Fruit fly (Drosophila melanogaster) whole organism, embryonic: Measurements from ENCODE around the gene CG34461.

Experiments
- Aef1 ChIP-seq: fragments of 200-800 bp; sonication (Bioruptor generic); IDR thresholded peaks from 3 replicates; pipeline ENCODE4 v1.3.6; 2022; ENCODE audit warnings: missing biosample characterization, missing genetic modification characterization
- CG1024 ChIP-seq: fragments of 200-800 bp; sonication (Bioruptor generic); IDR thresholded peaks from 2 replicates; pipeline ENCODE4 v1.3.6; 2022; ENCODE audit warnings: missing biosample characterization, missing genetic modification characterization
- CG10321 ChIP-seq: fragments of 200-800 bp; sonication (Bioruptor generic); IDR thresholded peaks from 2 replicates; pipeline ENCODE4 v1.3.6; 2022; ENCODE audit warnings: missing biosample characterization, missing genetic modification characterization
- CG10366 ChIP-seq: fragments of 200-800 bp; sonication (Bioruptor generic); IDR thresholded peaks from 2 replicates; pipeline ENCODE4 v1.3.6; 2022; ENCODE audit warnings: missing biosample characterization, missing genetic modification characterization
- CG10979 ChIP-seq: fragments of 200-800 bp; sonication (Bioruptor generic); optimal IDR thresholded peaks from 2 replicates; lab custom pipeline; 2018; ENCODE audit warnings: missing biosample characterization, mild to moderate bottlenecking, missing genetic modification characterization, moderate library complexity
- CG14710 ChIP-seq: fragments of 200-800 bp; sonication (Bioruptor generic); optimal IDR thresholded peaks from 3 replicates; lab custom pipeline; 2019; ENCODE audit warnings: missing biosample characterization, mild to moderate bottlenecking, missing genetic modification characterization, moderate library complexity
- CG14860 ChIP-seq: fragments of 200-800 bp; sonication (Bioruptor generic); IDR thresholded peaks from 3 replicates; pipeline ENCODE4 v1.3.6; 2022; ENCODE audit warnings: missing biosample characterization, missing genetic modification characterization; ENCODE audit not compliant: partially characterized antibody
- CG18262 ChIP-seq: fragments of 200-800 bp; optimal IDR thresholded peaks from 3 replicates; lab custom pipeline; 2019; ENCODE audit warnings: missing biosample characterization, mild to moderate bottlenecking, missing genetic modification characterization, moderate library complexity
- CG3065 ChIP-seq: fragments of 200-800 bp; sonication (Bioruptor generic); optimal IDR thresholded peaks from 2 replicates; lab custom pipeline; 2016; ENCODE audit warnings: missing biosample characterization, missing genetic modification characterization
- CG3726 ChIP-seq: fragments of 200-800 bp; sonication (Bioruptor generic); IDR thresholded peaks from 3 replicates; pipeline ENCODE4, ENCODE4 v1.3.6; 2022; ENCODE audit warnings: missing biosample characterization, missing genetic modification characterization
- CG4707 ChIP-seq: fragments of 200-800 bp; sonication (Bioruptor generic); optimal IDR thresholded peaks from 2 replicates; lab custom pipeline; 2018; ENCODE audit warnings: missing biosample characterization, mild to moderate bottlenecking, missing genetic modification characterization, moderate library complexity
- CG6689 ChIP-seq: fragments of 200-800 bp; sonication (Bioruptor generic); IDR thresholded peaks from 2 replicates; pipeline ENCODE4 v1.3.6; 2022; ENCODE audit warnings: missing biosample characterization, missing genetic modification characterization
- CG7271 ChIP-seq: fragments of 200-800 bp; sonication (Bioruptor generic); optimal IDR thresholded peaks from 2 replicates; lab custom pipeline; 2018; ENCODE audit warnings: missing biosample characterization, mild to moderate bottlenecking, missing genetic modification characterization, moderate library complexity
- CG7745 ChIP-seq: fragments of 200-800 bp; sonication (Bioruptor generic); optimal IDR thresholded peaks from 2 replicates; lab custom pipeline; 2018; ENCODE audit warnings: missing biosample characterization, mild to moderate bottlenecking, missing genetic modification characterization, moderate library complexity
- CG7928 ChIP-seq: fragments of 200-800 bp; sonication (Bioruptor generic); optimal IDR thresholded peaks from 2 replicates; lab custom pipeline; 2017; ENCODE audit warnings: missing biosample characterization, mild to moderate bottlenecking, missing genetic modification characterization
- CG8359 ChIP-seq: fragments of 200-800 bp; sonication (Bioruptor generic); optimal IDR thresholded peaks from 2 replicates; lab custom pipeline; 2017; ENCODE audit warnings: missing biosample characterization, mild to moderate bottlenecking, missing genetic modification characterization, borderline replicate concordance
- CG8924 ChIP-seq: fragments of 200-800 bp; optimal IDR thresholded peaks from 3 replicates; lab custom pipeline; 2019; ENCODE audit warnings: missing biosample characterization, mild to moderate bottlenecking, missing genetic modification characterization, moderate library complexity
- CG9727 ChIP-seq: fragments of 200-800 bp; sonication (Bioruptor generic); optimal IDR thresholded peaks from 3 replicates; lab custom pipeline; 2017; ENCODE audit warnings: missing biosample characterization, mild to moderate bottlenecking, missing genetic modification characterization
- CoRest ChIP-seq: fragments of 200-800 bp; sonication (Bioruptor generic); optimal IDR thresholded peaks from 3 replicates; lab custom pipeline; 2018; ENCODE audit warnings: missing biosample characterization, mild to moderate bottlenecking, missing genetic modification characterization, moderate library complexity
- D19A ChIP-seq: fragments of 200-800 bp; optimal IDR thresholded peaks from 3 replicates; lab custom pipeline; 2019; ENCODE audit warnings: missing biosample characterization, mild to moderate bottlenecking, missing genetic modification characterization, moderate library complexity
- Dip3 ChIP-seq: fragments of 200-800 bp; sonication (Bioruptor generic); optimal IDR thresholded peaks from 3 replicates; lab custom pipeline; 2016; ENCODE audit warnings: missing biosample characterization, missing genetic modification characterization
- Gug ChIP-seq: fragments of 200-800 bp; sonication (Bioruptor generic); IDR thresholded peaks from 4 replicates; pipeline ENCODE4 v1.3.6; 2022; ENCODE audit warnings: missing biosample characterization, missing genetic modification characterization
- HLHmδ ChIP-seq: fragments of 200-800 bp; sonication (Bioruptor generic); optimal IDR thresholded peaks from 2 replicates; lab custom pipeline; 2018; ENCODE audit warnings: missing biosample characterization, mild to moderate bottlenecking, missing genetic modification characterization, moderate library complexity
- HmgD ChIP-seq: fragments of 200-800 bp; sonication (Bioruptor generic); optimal IDR thresholded peaks from 3 replicates; lab custom pipeline; 2016; ENCODE audit warnings: missing biosample characterization, missing genetic modification characterization
- MTF-1 ChIP-seq: fragments of 200-800 bp; sonication (Bioruptor generic); optimal IDR thresholded peaks from 2 replicates; lab custom pipeline; 2018; ENCODE audit warnings: missing biosample characterization, mild to moderate bottlenecking, missing genetic modification characterization, borderline replicate concordance
- Side ChIP-seq: fragments of 200-800 bp; sonication (Bioruptor generic); optimal IDR thresholded peaks from 2 replicates; lab custom pipeline; 2016; ENCODE audit warnings: missing biosample characterization, missing genetic modification characterization
- Ssrp ChIP-seq: fragments of 200-800 bp; sonication (Bioruptor generic); optimal IDR thresholded peaks from 2 replicates; lab custom pipeline; 2018; ENCODE audit warnings: missing biosample characterization, mild to moderate bottlenecking, missing genetic modification characterization, moderate library complexity
- amos ChIP-seq: fragments of 200-800 bp; sonication (Bioruptor generic); IDR thresholded peaks from 2 replicates; pipeline ENCODE4 v1.3.6; 2022; ENCODE audit warnings: missing biosample characterization, missing genetic modification characterization; ENCODE audit not compliant: partially characterized antibody
- ato ChIP-seq: fragments of 200-800 bp; sonication (Bioruptor generic); IDR thresholded peaks from 2 replicates; pipeline ENCODE4 v1.3.6; 2022; ENCODE audit warnings: missing biosample characterization, missing genetic modification characterization; ENCODE audit not compliant: partially characterized antibody
- bsh ChIP-seq, 2 experiments: fragments of 200-800 bp; sonication (Bioruptor generic); optimal IDR thresholded peaks; 2 replicates each; lab custom pipeline; 2017 to 2018; ENCODE audit warnings: mild to moderate bottlenecking in 2 of 2, missing biosample characterization in 2 of 2, missing genetic modification characterization in 2 of 2, moderate library complexity in 1 of 2
- crp ChIP-seq, 2 experiments: fragments of 200-800 bp; sonication (Bioruptor generic); optimal IDR thresholded peaks; 2 replicates in 1 of 2; 3 replicates in 1 of 2; lab custom pipeline; 2017; ENCODE audit warnings: missing biosample characterization in 2 of 2, missing genetic modification characterization in 2 of 2, mild to moderate bottlenecking in 1 of 2, moderate library complexity in 1 of 2
- cwo ChIP-seq: fragments of 200-800 bp; sonication (Bioruptor generic); optimal IDR thresholded peaks from 3 replicates; lab custom pipeline; 2017; ENCODE audit warnings: missing biosample characterization, missing genetic modification characterization, mild to moderate bottlenecking, moderate library complexity, missing genetic modification reagents
- emc ChIP-seq: fragments of 200-800 bp; sonication (Bioruptor generic); optimal IDR thresholded peaks from 2 replicates; lab custom pipeline; 2016; ENCODE audit warnings: missing biosample characterization, missing genetic modification characterization
- exex ChIP-seq: fragments of 200-800 bp; sonication (Bioruptor generic); optimal IDR thresholded peaks from 4 replicates; lab custom pipeline; 2018; ENCODE audit warnings: missing biosample characterization, mild to moderate bottlenecking, missing genetic modification characterization, moderate library complexity
- fu2 ChIP-seq: fragments of 200-800 bp; sonication (Bioruptor generic); optimal IDR thresholded peaks from 2 replicates; lab custom pipeline; 2016; ENCODE audit warnings: missing biosample characterization, missing genetic modification characterization
- kay ChIP-seq: fragments of 200-800 bp; sonication (Bioruptor generic); optimal IDR thresholded peaks from 2 replicates; lab custom pipeline; 2016; ENCODE audit warnings: missing biosample characterization, missing genetic modification characterization
- lilli ChIP-seq: fragments of 200-800 bp; sonication (Bioruptor generic); optimal IDR thresholded peaks from 3 replicates; lab custom pipeline; 2016; ENCODE audit warnings: missing biosample characterization, missing genetic modification characterization
- nerfin-1 ChIP-seq: fragments of 200-800 bp; sonication (Bioruptor generic); optimal IDR thresholded peaks from 3 replicates; lab custom pipeline; 2019; ENCODE audit warnings: missing biosample characterization, mild to moderate bottlenecking, missing genetic modification characterization, moderate library complexity
- nerfin-2 ChIP-seq: fragments of 200-800 bp; sonication (Bioruptor generic); IDR thresholded peaks from 2 replicates; pipeline ENCODE4 v1.3.6; 2022; ENCODE audit warnings: missing biosample characterization, missing genetic modification characterization; ENCODE audit not compliant: partially characterized antibody
- org-1 ChIP-seq: fragments of 200-800 bp; sonication (Bioruptor generic); optimal IDR thresholded peaks from 2 replicates; lab custom pipeline; 2017; ENCODE audit warnings: missing biosample characterization, missing genetic modification characterization
- sc ChIP-seq, 3 experiments: fragments of >200 bp in 2 of 3; fragments of 200-800 bp in 1 of 3; sonication (Bioruptor generic) in 1 of 3; optimal IDR thresholded peaks; 2 replicates in 2 of 3; 3 replicates in 1 of 3; lab custom pipeline; 2017; ENCODE audit warnings: mild to moderate bottlenecking in 1 of 3, missing biosample characterization in 1 of 3, missing genetic modification characterization in 1 of 3, missing genetic modification reagents in 1 of 3
- sr ChIP-seq: fragments of 200-800 bp; sonication (Bioruptor generic); IDR thresholded peaks from 3 replicates; pipeline ENCODE4 v1.3.6; 2022; ENCODE audit warnings: missing biosample characterization, missing genetic modification characterization
- sug ChIP-seq: fragments of 200-800 bp; optimal IDR thresholded peaks from 2 replicates; lab custom pipeline; 2019; ENCODE audit warnings: missing biosample characterization, mild to moderate bottlenecking, missing genetic modification characterization, moderate library complexity
- tll ChIP-seq, 2 experiments: fragments of 200-800 bp in 1 of 2; fragments of >200 bp in 1 of 2; sonication (Bioruptor generic) in 1 of 2; optimal IDR thresholded peaks; 2 replicates each; lab custom pipeline; 2017 to 2019; ENCODE audit warnings: missing biosample characterization in 2 of 2, missing genetic modification characterization in 2 of 2, mild to moderate bottlenecking in 1 of 2, moderate library complexity in 1 of 2
- vvl ChIP-seq: fragments of 200-800 bp; sonication (Bioruptor generic); IDR thresholded peaks from 2 replicates; pipeline ENCODE4 v1.3.6; 2022; ENCODE audit warnings: missing biosample characterization, missing genetic modification characterization
- wdn ChIP-seq: fragments of 200-800 bp; sonication (Bioruptor generic); IDR thresholded peaks from 2 replicates; pipeline ENCODE4 v1.3.6; 2022; ENCODE audit warnings: missing biosample characterization, missing genetic modification characterization

Gene CG34461

dm6 chr3L:8346100-8346980, 20.7 kb downstream of the CG34461 start, which contains the start of the genes CG7182 and GAPcenA (continued):
- TF ChIP-seq Gug (GFP tag; lab: Robert Waterston, UW) (peak; percentile 24; the same call in 1 of the 4 replicates), wdn (GFP tag; lab: Robert Waterston, UW) (no peak), sug (tag; lab: Kevin White, UChicago) (peak; percentile 90), exex (tag; lab: Kevin White, UChicago) (peak; percentile 31), CG4707 (GFP tag; lab: Kevin White, UChicago) (no peak), CoRest (tag; lab: Kevin White, UChicago) (peak; percentile 86), kay (peak; percentile 33), CG8359 (GFP tag; lab: Kevin White, UChicago) (no peak), amos (peak; percentile 35; the same call in 1 of the 2 replicates), CG3065 (GFP tag; lab: Kevin White, UChicago) (no peak), CG10321 (no peak), cwo (GFP tag; lab: Kevin White, UChicago) (peak; percentile 63), CG10979 (tag; lab: Kevin White, UChicago) (peak; percentile 56), vvl (GFP tag; lab: Robert Waterston, UW) (peak; percentile 53), bsh (GFP tag; optimal IDR thresholded peaks at IDR 0.05; lab: Kevin White, UChicago) (peak in 1 of 2 experiments; percentile 56), sr (GFP tag; lab: Robert Waterston, UW) (peak; percentile 17; the same call in 1 of the 3 replicates), CG18262 (tag; lab: Kevin White, UChicago) (peak; percentile 79), tll (GFP tag; optimal IDR thresholded peaks at IDR 0.05; lab: Kevin White, UChicago) (peak in 1 of 2 experiments; percentile 4), CG14710 (peak; percentile 90), HLHmδ (no peak), emc (GFP tag; lab: Kevin White, UChicago) (no peak), CG7271 (tag; lab: Kevin White, UChicago) (peak; percentile 39), MTF-1 (no peak), sc (optimal IDR thresholded peaks at IDR 0.05; lab: Kevin White, UChicago) (no peak), sc (GFP tag; optimal IDR thresholded peaks at IDR 0.05; lab: Kevin White, UChicago) (peak; percentile 56), org-1 (GFP tag; lab: Kevin White, UChicago) (peak; percentile 27), Aef1 (GFP tag; lab: Robert Waterston, UW) (peak; percentile 39; the same call in 1 of the 3 replicates), nerfin-1 (tag; lab: Kevin White, UChicago) (peak; percentile 67), CG9727 (GFP tag; lab: Kevin White, UChicago) (peak; percentile 67), Side (peak; percentile 14), HmgD (GFP tag; lab: Kevin White, UChicago) (no peak), D19A (no peak), crp (GFP tag; optimal IDR thresholded peaks at IDR 0.05; lab: Kevin White, UChicago) (peak in 1 of 2 experiments; percentile 80), CG14860 (GFP tag; lab: Robert Waterston, UW) (peak; percentile 32; the same call in 1 of the 3 replicates), fu2 (GFP tag; lab: Kevin White, UChicago) (peak; percentile 29), CG8924 (tag; lab: Kevin White, UChicago) (peak; percentile 81), CG7928 (GFP tag; lab: Kevin White, UChicago) (no peak), lilli (GFP tag; lab: Kevin White, UChicago) (peak; percentile 61), CG1024 (no peak), Dip3 (GFP tag; lab: Kevin White, UChicago) (peak; percentile 5), Ssrp (peak; percentile 52), CG10366 (GFP tag; lab: Robert Waterston, UW) (peak; percentile 44), CG3726 (GFP tag; lab: Robert Waterston, UW) (no peak), CG6689 (GFP tag; lab: Robert Waterston, UW) (peak; percentile 52; the same call in 1 of the 2 replicates), ato (peak; percentile 33; the same call in 1 of the 2 replicates), nerfin-2 (GFP tag; lab: Robert Waterston, UW) (peak; percentile 61; the same call in 1 of the 2 replicates), CG7745 (tag; lab: Kevin White, UChicago) (no peak)
